Worm (Caenorhabditis elegans): ENCODE data around the gene str-222.
A peak's percentile ranks its signal among the peaks of the same experiment; 100 is the strongest.

The str-222 gene

ce11 chrV:1618760-1619159, 17.2 kb upstream of the str-222 start, which contains the start of gene nhr-179 (continued):
- TF ChIP-seq madf-8 (GFP tag; conservative IDR thresholded peaks at IDR 0.05), result no peak
- TF ChIP-seq gei-17 (GFP tag; optimal IDR thresholded peaks at IDR 0.05), result no peak
- no peak for TF ChIP-seq zfh-2 (GFP tag; conservative IDR thresholded peaks at IDR 0.05)
- no peak for TF ChIP-seq cebp-1 (GFP tag; IDR thresholded peaks at IDR 0.05)
- no peak for TF ChIP-seq cebp-1 (tag; optimal IDR thresholded peaks at IDR 0.05)

ce11 chrV:1620537-1620936, 15.4 kb upstream of the str-222 start:
- TF ChIP-seq F49E8.2 (tag; optimal IDR thresholded peaks at IDR 0.05; ENCODE audit: insufficient read depth) (no peak), snpc-1.3 (tag; optimal IDR thresholded peaks at IDR 0.05; ENCODE audit: insufficient read depth) (no peak), unc-62 (GFP tag; optimal IDR thresholded peaks at IDR 0.05) (no peak), efl-1 (GFP tag; optimal IDR thresholded peaks at IDR 0.05) (no peak), hmg-1.2 (GFP tag; IDR thresholded peaks at IDR 0.05) (peak; percentile 95)

ce11 chrV:1621494-1621893, 14.5 kb upstream of the str-222 start, which contains the start of gene nhr-117:
Gene nhr-117, minus strand, starts transcription at chrV:1621520.
- TF ChIP-seq attf-5 (GFP tag; optimal IDR thresholded peaks at IDR 0.05), result peak; percentile 1
- no peak for TF ChIP-seq chd-7 (tag; optimal IDR thresholded peaks at IDR 0.05)
- no peak for TF ChIP-seq mxl-1 (tag; optimal IDR thresholded peaks at IDR 0.05)
- TF ChIP-seq F39B2.1 (GFP tag; IDR thresholded peaks at IDR 0.05), result no peak
- TF ChIP-seq snpc-1.1 (tag; optimal IDR thresholded peaks at IDR 0.05; ENCODE audit: insufficient read depth), result no peak
- TF ChIP-seq cebp-1 (GFP tag; IDR thresholded peaks at IDR 0.05), result peak; percentile 86
- TF ChIP-seq cebp-1 (tag; optimal IDR thresholded peaks at IDR 0.05), result peak; percentile 95
- TF ChIP-seq ztf-6 (GFP tag; IDR thresholded peaks at IDR 0.05), result no peak
- no peak for TF ChIP-seq nhr-179 (tag; optimal IDR thresholded peaks at IDR 0.05)

ce11 chrV:1623429-1623828, 12.5 kb upstream of the str-222 start:
- TF ChIP-seq hmg-1.2 (GFP tag; IDR thresholded peaks at IDR 0.05), result no peak

ce11 chrV:1624340-1624739, 11.6 kb upstream of the str-222 start, which contains the start of gene nhr-110:
Gene nhr-110, minus strand, starts transcription at chrV:1624440.
- TF ChIP-seq ceh-91 (GFP tag; IDR thresholded peaks at IDR 0.05), result no peak

ce11 chrV:1626720-1627119, 9.2 kb upstream of the str-222 start, which contains the start of gene nhr-237:
Gene nhr-237, minus strand, starts transcription at chrV:1626820.
- TF ChIP-seq mxl-1 (tag; optimal IDR thresholded peaks at IDR 0.05) (no peak), rec-8 (tag; optimal IDR thresholded peaks at IDR 0.05) (no peak), egrh-3 (GFP tag; IDR thresholded peaks at IDR 0.05) (no peak), sea-2 (GFP tag; IDR thresholded peaks at IDR 0.05) (no peak), nhr-179 (tag; optimal IDR thresholded peaks at IDR 0.05) (no peak), let-607 (tag; optimal IDR thresholded peaks at IDR 0.05) (no peak), lag-1 (GFP tag; IDR thresholded peaks at IDR 0.05) (no peak), hsf-1 (GFP tag; IDR thresholded peaks at IDR 0.05) (no peak), F22D6.2 (tag; optimal IDR thresholded peaks at IDR 0.05) (no peak), B0336.3 (GFP tag; IDR thresholded peaks at IDR 0.05) (no peak), efl-1 (GFP tag; optimal IDR thresholded peaks at IDR 0.05) (no peak), lsy-27 (tag; optimal IDR thresholded peaks at IDR 0.05; ENCODE audit: borderline replicate concordance, insufficient read depth) (no peak), ceh-100 (GFP tag; IDR thresholded peaks at IDR 0.05) (no peak), dpff-1 (tag; optimal IDR thresholded peaks at IDR 0.05) (no peak), somi-1 (GFP tag; optimal IDR thresholded peaks at IDR 0.05) (no peak)

Data from whole organism, young adult.